Fruit fly (Drosophila melanogaster) whole organism, prepupa: ENCODE data around the gene CG11000.

Source experiments
- CG3032 ChIP-seq: fragments of 200-800 bp; optimal IDR thresholded peaks from 2 replicates; lab custom pipeline; 2019; ENCODE audit warnings: missing biosample characterization, mild to moderate bottlenecking, missing genetic modification characterization, moderate library complexity
- CG6163 ChIP-seq: fragments of 200-800 bp; sonication (Bioruptor generic); IDR thresholded peaks from 3 replicates; pipeline ENCODE4 v1.3.6; 2022; ENCODE audit warnings: missing biosample characterization, missing genetic modification characterization
- Smox ChIP-seq: fragments of 200-800 bp; sonication (Bioruptor generic); optimal IDR thresholded peaks from 3 replicates; lab custom pipeline; 2016; ENCODE audit warnings: missing biosample characterization, missing genetic modification characterization
- Sox102F ChIP-seq: fragments of 200-800 bp; sonication (Bioruptor generic); optimal IDR thresholded peaks from 2 replicates; lab custom pipeline; 2016; ENCODE audit warnings: missing biosample characterization, mild to moderate bottlenecking, missing genetic modification characterization
- Sox14 ChIP-seq: fragments of 200-800 bp; sonication (Bioruptor generic); optimal IDR thresholded peaks from 3 replicates; lab custom pipeline; 2016; ENCODE audit warnings: missing biosample characterization, missing genetic modification characterization
- acj6 ChIP-seq: fragments of 200-800 bp; sonication (Bioruptor generic); optimal IDR thresholded peaks from 3 replicates; lab custom pipeline; 2016; ENCODE audit warnings: missing biosample characterization, missing genetic modification characterization
- cyc ChIP-seq: fragments of 200-800 bp; sonication (Bioruptor generic); optimal IDR thresholded peaks from 3 replicates; lab custom pipeline; 2016; ENCODE audit warnings: missing biosample characterization, missing genetic modification characterization
- fd59A ChIP-seq: fragments of 200-800 bp; sonication (Bioruptor generic); optimal IDR thresholded peaks from 2 replicates; lab custom pipeline; 2017; ENCODE audit warnings: missing biosample characterization, mild to moderate bottlenecking, missing genetic modification characterization, missing genetic modification reagents
- fd85E ChIP-seq: fragments of 200-800 bp; sonication (Bioruptor generic); optimal IDR thresholded peaks from 3 replicates; lab custom pipeline; 2016; ENCODE audit warnings: missing biosample characterization, missing genetic modification characterization
- lz ChIP-seq: fragments of 200-800 bp; sonication (Bioruptor generic); optimal IDR thresholded peaks from 3 replicates; lab custom pipeline; 2016; ENCODE audit warnings: missing biosample characterization, missing genetic modification characterization
- vri ChIP-seq: fragments of 200-800 bp; sonication (Bioruptor generic); optimal IDR thresholded peaks from 3 replicates; lab custom pipeline; 2016; ENCODE audit warnings: missing biosample characterization, mild to moderate bottlenecking, missing genetic modification characterization

- no peak for TF ChIP-seq fd59A (GFP tag; lab: Kevin White, UChicago)
- no peak for TF ChIP-seq Sox102F (GFP tag; lab: Kevin White, UChicago)
- no peak for TF ChIP-seq cyc (GFP tag; lab: Kevin White, UChicago)
- no peak for TF ChIP-seq acj6
- no peak for TF ChIP-seq Sox14 (GFP tag; lab: Kevin White, UChicago)
- TF ChIP-seq fd85E (GFP tag; lab: Kevin White, UChicago): no peak
- TF ChIP-seq CG6163 (GFP tag; lab: Robert Waterston, UW): no peak
- no peak for TF ChIP-seq vri
- no peak for TF ChIP-seq Smox (GFP tag; lab: Kevin White, UChicago)
- TF ChIP-seq lz (GFP tag; lab: Kevin White, UChicago): no peak
- no peak for TF ChIP-seq CG3032 (tag; lab: Kevin White, UChicago)
These were observed 30.4 kb upstream of the CG11000 start for dm6 chr3R:5771614-5772202.
